Fruit fly (Drosophila melanogaster) whole organism: Measurements from ENCODE around the gene CG7377.

ENCODE experiments used
- CG8478 ChIP-seq: fragments of >200 bp; optimal IDR thresholded peaks from 2 replicates; lab custom pipeline; 2018; ENCODE audit warnings: inconsistent platforms
- Dll ChIP-seq: fragments of >200 bp; optimal IDR thresholded peaks from 2 replicates; lab custom pipeline; 2017
- EcR ChIP-seq, 2 experiments: fragments of >200 bp; optimal IDR thresholded peaks; 2 replicates each; lab custom pipeline; 2017; ENCODE audit warnings: missing biosample characterization in 2 of 2, missing genetic modification characterization in 2 of 2, missing genetic modification reagents in 2 of 2
- pan ChIP-seq: fragments of >200 bp; optimal IDR thresholded peaks from 2 replicates; lab custom pipeline; 2017
- psq ChIP-seq: fragments of >200 bp; optimal IDR thresholded peaks from 2 replicates; lab custom pipeline; 2017
- usp ChIP-seq: fragments of >200 bp; optimal IDR thresholded peaks from 2 replicates; lab custom pipeline; 2017; ENCODE audit warnings: missing biosample characterization, missing genetic modification characterization, mixed read lengths

Gene CG7377

DNA sequence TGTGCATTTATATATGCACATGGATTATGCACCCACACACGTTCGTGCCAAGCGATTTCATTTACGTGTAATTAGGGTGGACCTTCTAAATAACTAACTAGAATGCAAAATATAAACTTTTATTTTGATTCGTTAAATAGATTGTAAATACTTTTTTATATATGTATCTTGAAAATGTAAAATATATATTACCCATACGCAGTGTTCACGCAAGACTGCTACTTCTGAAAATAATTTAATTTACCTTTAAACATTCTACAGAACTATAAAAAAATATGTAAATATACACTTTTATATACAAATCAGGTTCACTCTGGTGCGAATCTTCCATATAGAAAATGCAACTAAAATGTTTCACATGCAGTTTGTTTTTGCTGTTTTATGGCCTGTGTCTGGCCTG is 4.3 kb downstream of the CG7377 start:
- TF ChIP-seq psq (no peak), Dll (no peak), CG8478 (lab: Kevin White, UChicago) (no peak), pan (lab: Kevin White, UChicago) (no peak), usp (no peak), EcR (GFP tag; optimal IDR thresholded peaks at IDR 0.05; lab: Kevin White, UChicago) (no peak)

DNA sequence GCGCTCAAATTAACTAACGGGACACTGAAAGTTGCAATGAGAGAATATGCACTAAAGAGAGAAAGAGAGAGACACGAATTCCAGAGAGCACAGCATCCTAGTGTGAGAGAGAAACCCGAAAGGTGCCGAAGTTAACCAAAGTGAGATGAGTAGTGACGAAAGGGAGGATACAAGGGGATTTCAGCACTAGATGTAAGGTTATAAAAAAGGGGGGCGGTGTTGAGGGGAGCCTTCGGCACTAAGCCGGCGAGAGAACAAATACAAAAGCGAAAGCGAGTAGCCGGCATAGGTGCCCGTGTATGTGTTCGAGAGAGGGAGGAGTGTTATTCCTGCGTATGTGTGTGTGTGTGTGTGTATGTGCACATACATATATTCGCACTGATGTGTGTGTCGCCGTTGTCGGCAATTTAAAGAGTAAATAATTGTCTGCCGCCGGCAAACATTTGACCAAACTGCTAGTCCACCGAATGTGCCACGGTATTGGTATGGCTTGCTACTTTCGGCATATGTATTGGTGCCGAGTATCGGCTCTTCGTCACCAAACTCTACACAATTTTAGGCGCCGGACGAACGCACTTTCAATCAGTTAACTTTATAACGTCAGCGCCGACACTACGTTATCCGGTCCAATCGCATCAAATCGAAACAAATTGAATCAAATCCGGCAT is 7.2 kb downstream of the CG7377 start, which contains the start of gene CG7368:
Gene CG7368 (plus strand): TSS at position 618 of the 668 bp plus-strand sequence.
- TF ChIP-seq EcR (GFP tag; optimal IDR thresholded peaks at IDR 0.05; lab: Kevin White, UChicago) (no peak), Dll (no peak)

DNA sequence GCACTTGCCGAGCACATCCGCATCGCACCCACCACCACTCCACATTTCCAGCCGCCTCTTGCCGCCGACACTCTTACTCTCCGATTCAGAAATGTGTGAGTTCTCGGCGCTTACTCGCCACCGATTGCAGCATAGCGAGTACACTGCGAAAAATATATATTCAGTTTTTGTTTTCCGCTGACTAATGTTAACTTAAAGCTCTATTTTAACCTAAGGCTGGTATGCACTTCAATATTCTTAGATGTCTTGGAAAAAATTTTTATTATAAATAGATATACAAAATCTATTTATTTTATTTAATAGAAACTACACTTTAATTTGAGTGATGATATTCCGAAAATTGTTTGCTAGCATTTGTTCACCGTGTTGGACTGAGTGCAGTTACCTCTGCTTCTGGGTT is 9.8 kb downstream of the CG7377 start:
- TF ChIP-seq EcR (GFP tag; optimal IDR thresholded peaks at IDR 0.05; lab: Kevin White, UChicago) (no peak), usp (no peak), CG8478 (lab: Kevin White, UChicago) (no peak), Dll (no peak), pan (lab: Kevin White, UChicago) (no peak), psq (no peak)

DNA sequence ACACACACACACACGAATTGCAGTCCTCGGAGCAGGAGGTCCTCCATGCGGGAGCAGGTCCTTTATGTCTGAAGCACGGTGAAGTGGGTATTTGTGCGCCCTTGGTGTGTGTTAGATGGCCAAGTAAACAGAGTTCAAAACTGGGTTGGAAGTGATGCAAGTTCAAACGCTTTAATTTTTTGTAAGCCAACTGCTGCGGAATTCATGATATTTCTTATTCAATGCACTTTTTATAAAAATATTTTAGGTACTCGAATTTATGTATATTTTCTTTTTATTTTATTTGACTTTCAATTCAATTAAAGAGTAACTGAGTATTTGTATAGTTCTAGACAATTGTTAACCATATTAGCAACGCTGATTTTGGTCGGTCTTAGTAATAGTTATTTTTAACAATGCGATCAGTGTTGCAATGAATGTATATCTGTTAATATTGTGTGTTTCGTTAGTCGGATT is 10.5 kb downstream of the CG7377 start, which contains the start of the genes CG14137 and CG46394:
Gene CG14137 (minus strand): TSS at position 101 of the 456 bp plus-strand sequence.
Gene CG46394 (plus strand): TSS at position 406 of the 456 bp plus-strand sequence.
- TF ChIP-seq pan (lab: Kevin White, UChicago), result no peak
- TF ChIP-seq Dll, result no peak
- TF ChIP-seq usp, result no peak
- no peak for TF ChIP-seq EcR (GFP tag; optimal IDR thresholded peaks at IDR 0.05; lab: Kevin White, UChicago)
- TF ChIP-seq CG8478 (lab: Kevin White, UChicago), result no peak

DNA sequence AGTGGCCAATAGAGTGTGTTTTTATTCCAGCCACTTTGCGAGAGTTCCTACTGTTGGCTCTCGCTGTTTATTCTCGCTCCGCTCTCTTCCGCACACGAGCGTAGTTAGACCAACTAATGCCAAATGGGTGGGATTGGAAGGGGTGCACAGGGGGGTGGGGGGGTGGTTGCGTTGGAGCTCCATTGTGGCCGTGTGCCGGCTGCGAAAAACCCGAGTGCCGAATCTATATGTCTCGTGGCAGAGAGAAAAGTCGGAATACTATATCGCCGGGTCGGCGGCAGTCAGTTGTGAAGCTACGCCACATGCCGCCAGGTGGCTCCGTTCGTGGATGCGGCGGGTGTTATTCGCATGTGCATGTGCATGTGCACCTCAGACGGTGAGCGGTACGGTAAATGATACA is 11.6 kb downstream of the CG7377 start:
- TF ChIP-seq usp (no peak), Dll (no peak), psq (no peak), pan (lab: Kevin White, UChicago) (no peak), CG8478 (lab: Kevin White, UChicago) (no peak), EcR (GFP tag; optimal IDR thresholded peaks at IDR 0.05; lab: Kevin White, UChicago) (no peak)

DNA sequence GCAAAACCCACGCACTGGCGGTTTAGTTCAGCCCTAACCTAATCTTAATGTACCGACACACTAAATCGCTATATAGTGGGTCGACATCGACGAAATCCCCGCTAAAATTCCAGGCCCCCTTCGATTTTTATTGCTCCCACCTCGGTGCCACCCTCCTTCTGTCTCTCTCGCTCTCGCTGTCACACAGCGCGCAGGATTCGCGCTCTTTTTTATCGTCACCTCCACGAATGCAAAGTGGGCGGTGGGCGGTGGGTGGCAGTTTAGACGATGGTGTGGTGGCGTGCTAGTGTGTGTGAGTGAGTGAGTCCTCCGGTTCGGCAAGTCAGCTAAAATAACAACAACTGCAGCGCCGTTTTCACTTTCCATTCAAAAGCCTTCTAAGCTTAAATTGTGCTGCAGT is 12.5 kb downstream of the CG7377 start:
- no peak for TF ChIP-seq usp
- TF ChIP-seq pan (lab: Kevin White, UChicago), result no peak

DNA sequence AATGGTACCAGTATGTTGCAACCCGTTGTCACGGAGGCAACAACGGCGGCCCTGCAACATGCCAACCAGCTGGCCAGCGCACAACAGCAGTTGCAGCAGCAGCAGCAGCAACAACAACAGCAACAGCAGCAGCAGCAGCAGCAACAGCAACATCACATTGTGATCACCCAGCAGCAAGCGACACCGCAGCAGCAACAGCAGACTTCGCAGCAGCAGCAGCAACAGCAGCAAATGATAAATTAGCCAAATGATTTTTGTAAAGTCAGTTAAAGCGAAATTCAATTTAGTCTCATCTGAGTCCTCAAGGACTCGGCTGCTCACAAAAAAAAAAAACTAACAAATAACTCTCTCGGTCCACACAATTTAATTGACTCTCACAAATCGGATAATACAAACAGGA is 14.7 kb downstream of the CG7377 start:
- TF ChIP-seq Dll (no peak), psq (no peak), EcR (GFP tag; optimal IDR thresholded peaks at IDR 0.05; lab: Kevin White, UChicago) (no peak), pan (lab: Kevin White, UChicago) (no peak), CG8478 (lab: Kevin White, UChicago) (no peak), usp (no peak)

DNA sequence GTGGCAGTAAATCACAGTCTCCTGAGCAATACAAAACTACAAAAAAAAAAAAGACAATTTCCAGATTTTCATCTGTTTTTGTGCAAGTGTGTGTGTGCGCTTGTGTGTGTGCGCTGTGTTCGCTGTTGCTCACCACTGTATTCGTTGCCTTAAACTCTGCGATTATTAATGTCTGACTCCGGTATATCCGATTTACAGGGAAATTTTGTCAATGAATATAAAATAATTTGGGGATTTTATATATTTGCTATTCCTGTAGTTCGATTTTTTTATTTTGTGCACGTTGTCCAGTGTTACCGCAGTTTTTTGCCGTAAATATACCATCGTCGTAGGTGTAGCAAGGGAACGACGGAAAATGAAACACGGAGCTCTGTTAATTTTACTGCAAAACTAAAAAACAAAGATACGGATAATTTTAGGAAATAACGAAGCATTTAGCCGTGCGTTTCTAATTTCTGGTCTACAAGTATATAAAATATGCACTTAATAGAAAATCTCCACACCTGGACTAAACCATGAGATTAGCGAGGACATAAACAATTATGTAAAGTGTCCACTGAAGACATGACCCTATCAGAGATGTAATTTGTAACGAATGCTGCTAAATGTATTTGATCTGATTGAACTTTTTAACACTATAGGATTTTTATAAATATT is 19.8 kb downstream of the CG7377 start, which contains the start of gene Duba:
Gene Duba (minus strand): TSS at position 313 of the 657 bp plus-strand sequence.
- no peak for TF ChIP-seq CG8478 (lab: Kevin White, UChicago)
- TF ChIP-seq EcR (GFP tag; optimal IDR thresholded peaks at IDR 0.05; lab: Kevin White, UChicago), result no peak
- TF ChIP-seq usp, result no peak
- no peak for TF ChIP-seq pan (lab: Kevin White, UChicago)
- no peak for TF ChIP-seq Dll
- no peak for TF ChIP-seq psq

DNA sequence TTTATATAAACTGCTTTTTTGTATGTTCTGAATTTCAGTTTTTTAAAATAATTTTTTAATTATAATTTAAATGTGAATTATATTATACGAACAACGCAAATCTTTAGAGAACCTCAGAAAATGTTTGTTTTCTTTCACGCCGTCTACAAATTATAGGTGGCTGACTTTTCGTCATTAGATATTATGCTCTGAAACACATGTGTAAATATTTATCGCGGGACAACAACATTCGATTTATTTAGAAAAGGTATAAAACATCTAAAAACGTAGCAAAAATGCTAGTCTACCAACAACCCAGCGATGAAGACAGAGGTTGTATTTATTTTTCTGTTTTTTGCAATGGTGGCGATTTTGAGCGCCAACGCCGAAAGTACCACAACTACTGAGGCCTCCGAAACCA is 20.3 kb downstream of the CG7377 start, which contains the start of gene CG42832:
Gene CG42832 (plus strand): TSS at position 301 of the 400 bp plus-strand sequence.
- TF ChIP-seq CG8478 (lab: Kevin White, UChicago) (no peak), EcR (GFP tag; optimal IDR thresholded peaks at IDR 0.05; lab: Kevin White, UChicago) (no peak), usp (no peak), psq (no peak), Dll (no peak), pan (lab: Kevin White, UChicago) (no peak)

DNA sequence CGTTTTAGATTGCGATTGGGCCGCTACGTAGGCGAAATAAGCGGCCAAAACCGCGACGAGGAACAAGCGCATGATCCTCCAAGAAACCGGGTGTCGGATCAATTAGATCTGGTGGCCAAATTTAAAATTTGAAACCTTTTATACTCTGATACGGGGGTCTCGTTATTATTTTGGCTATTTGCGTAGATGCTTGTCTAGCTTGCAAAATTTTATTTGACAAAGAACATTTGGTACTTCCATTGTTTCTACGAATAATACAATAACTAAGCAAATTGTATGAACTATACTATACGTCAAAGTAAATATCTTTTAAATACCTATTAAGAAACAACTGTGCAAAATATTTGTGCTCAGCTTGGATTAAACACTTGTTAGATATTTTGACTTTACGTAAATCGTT is 30.5 kb downstream of the CG7377 start, which contains the start of gene Muc68Ca:
Gene Muc68Ca (minus strand): TSS at position 101 of the 400 bp plus-strand sequence.
- TF ChIP-seq EcR (GFP tag; optimal IDR thresholded peaks at IDR 0.05; lab: Kevin White, UChicago), result no peak
- TF ChIP-seq CG8478 (lab: Kevin White, UChicago), result no peak

DNA sequence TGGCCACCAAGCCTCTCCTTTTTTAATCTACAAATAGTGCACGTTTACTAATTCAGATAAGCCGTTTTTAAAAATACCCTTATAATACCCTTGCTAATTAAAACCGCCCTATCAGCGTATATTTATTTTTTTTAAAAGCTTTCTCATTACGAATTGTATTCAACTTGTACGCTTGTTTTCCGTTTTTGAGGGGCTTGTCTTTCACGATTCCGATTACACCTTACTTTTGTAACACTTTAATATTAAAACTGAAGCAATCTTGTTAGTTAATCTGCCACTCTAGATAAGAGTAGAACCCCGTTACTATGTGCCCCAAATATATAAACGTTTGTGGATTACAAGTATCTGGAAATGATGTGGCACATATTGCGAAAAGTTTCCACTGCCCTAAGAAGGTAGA is 33.3 kb downstream of the CG7377 start:
- no peak for TF ChIP-seq pan (lab: Kevin White, UChicago)
- TF ChIP-seq CG8478 (lab: Kevin White, UChicago), result no peak
- no peak for TF ChIP-seq psq
- TF ChIP-seq usp, result no peak
- TF ChIP-seq EcR (GFP tag; optimal IDR thresholded peaks at IDR 0.05; lab: Kevin White, UChicago), result no peak
- TF ChIP-seq Dll, result no peak

DNA sequence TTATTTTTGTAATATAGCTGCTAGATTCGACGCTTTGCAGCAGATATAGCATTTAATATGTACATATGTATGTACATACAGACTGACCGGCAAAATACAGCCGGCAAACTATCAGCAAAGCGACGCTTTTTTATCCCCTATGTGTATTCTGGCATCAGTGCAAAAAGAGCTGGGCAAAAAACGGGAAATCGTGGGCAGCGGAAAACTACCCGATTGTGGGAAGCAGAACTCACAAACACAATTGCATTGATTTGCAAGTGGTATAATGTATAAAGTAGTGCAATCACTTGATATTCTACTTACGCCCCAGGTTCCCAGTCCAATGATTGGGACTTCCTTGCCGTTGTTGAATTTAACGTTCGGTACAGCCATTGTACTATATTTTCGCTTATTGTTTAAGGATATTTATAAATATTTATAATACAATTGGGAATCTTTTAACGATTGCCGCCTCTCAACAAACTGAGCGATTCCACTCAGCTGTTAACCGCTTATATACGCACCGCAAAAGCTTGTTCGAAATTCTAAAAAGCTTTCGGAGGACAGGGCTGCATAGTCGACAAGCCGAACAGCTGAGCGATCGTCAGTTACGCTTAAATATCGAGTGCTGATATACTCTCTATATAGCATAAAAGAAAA is 33.9 kb downstream of the CG7377 start:
- TF ChIP-seq pan (lab: Kevin White, UChicago), result no peak
- no peak for TF ChIP-seq CG8478 (lab: Kevin White, UChicago)
- no peak for TF ChIP-seq Dll
- TF ChIP-seq psq, result no peak
